Worm (Caenorhabditis elegans) whole organism, L2 larva: ENCODE results near the gene col-131.
A peak's percentile ranks its signal among the peaks of the same experiment; 100 is the strongest.

ENCODE experiments used
- R02D3.7 ChIP-seq: fragments of 150-350 bp; optimal IDR thresholded peaks from 2 replicates; lab custom pipeline; 2014; ENCODE audit warnings: missing biosample characterization, missing genetic modification characterization
- mdl-1 ChIP-seq, 2 experiments: fragments of 150-350 bp in 1 of 2; sonication (generic microtip) in 1 of 2; optimal IDR thresholded peaks; 2 replicates each; lab custom pipeline; 2017; ENCODE audit warnings: missing biosample characterization in 2 of 2, missing genetic modification characterization in 2 of 2
- nhr-23 ChIP-seq: fragments of 150-350 bp; optimal IDR thresholded peaks from 2 replicates; lab custom pipeline; 2014; ENCODE audit warnings: missing biosample characterization, missing genetic modification reagents, missing genetic modification characterization
- nhr-25 ChIP-seq: fragments of 150-350 bp; sonication (generic microtip); optimal IDR thresholded peaks from 3 replicates; lab custom pipeline; 2014; ENCODE audit warnings: missing biosample characterization, missing genetic modification characterization
- sem-4 ChIP-seq: fragments of 150-350 bp; optimal IDR thresholded peaks from 2 replicates; lab custom pipeline; 2014; ENCODE audit warnings: missing biosample characterization, missing genetic modification reagents, missing genetic modification characterization
- snpc-4 ChIP-seq: fragments of 150-350 bp; optimal IDR thresholded peaks from 2 replicates; lab custom pipeline; 2014; ENCODE audit warnings: missing biosample characterization, missing genetic modification characterization

DNA sequence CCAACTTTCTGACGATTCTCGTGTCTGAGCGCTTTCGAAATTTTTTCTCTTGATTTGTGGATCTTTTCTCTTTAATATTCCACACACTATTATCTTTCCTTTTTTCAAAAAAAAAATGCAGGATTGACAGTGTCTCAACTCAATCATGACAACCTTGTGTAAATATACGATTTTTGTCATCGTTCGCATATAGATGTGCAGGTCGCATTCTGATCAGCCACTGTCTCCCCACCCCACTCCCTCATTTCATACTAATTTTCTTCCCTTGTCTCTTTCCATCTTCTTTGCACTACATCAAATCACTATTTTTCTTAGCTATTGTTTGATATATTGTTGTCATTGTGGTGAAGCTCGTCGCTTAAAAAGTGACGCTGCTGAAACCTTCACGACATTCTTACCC, 31.8 kb downstream of the col-131 start:
- TF ChIP-seq nhr-25 (tag; lab: Kevin White, UChicago) (peak; percentile 18), mdl-1 (tag; optimal IDR thresholded peaks at IDR 0.05; lab: Kevin White, UChicago) (no peak), R02D3.7 (tag; lab: Kevin White, UChicago) (no peak), snpc-4 (tag; lab: Kevin White, UChicago) (no peak), nhr-23 (tag; lab: Kevin White, UChicago) (no peak), sem-4 (tag; lab: Kevin White, UChicago) (no peak)
